Fruit fly (Drosophila melanogaster) whole organism, embryonic: Measurements from ENCODE around the gene gpp.

ENCODE experiments used
- ATbp ChIP-seq: fragments of 200-800 bp; sonication (Bioruptor generic); optimal IDR thresholded peaks from 2 replicates; lab custom pipeline; 2017; ENCODE audit warnings: missing biosample characterization, mild to moderate bottlenecking, missing genetic modification characterization, missing genetic modification reagents
- Atf3 ChIP-seq: fragments of 200-800 bp; sonication (Bioruptor generic); optimal IDR thresholded peaks from 3 replicates; lab custom pipeline; 2016; ENCODE audit warnings: missing biosample characterization, missing genetic modification characterization
- B-H1 ChIP-seq: fragments of 200-800 bp; sonication (Bioruptor generic); IDR thresholded peaks from 3 replicates; pipeline ENCODE4 v1.3.6; 2022; ENCODE audit warnings: missing biosample characterization, missing genetic modification characterization
- CG10462 ChIP-seq: fragments of 200-800 bp; sonication (Bioruptor generic); optimal IDR thresholded peaks from 2 replicates; lab custom pipeline; 2016; ENCODE audit warnings: missing biosample characterization, missing genetic modification characterization
- CG10565 ChIP-seq: fragments of 200-800 bp; sonication (Bioruptor generic); optimal IDR thresholded peaks from 3 replicates; lab custom pipeline; 2016; ENCODE audit warnings: missing biosample characterization, mild to moderate bottlenecking, missing genetic modification characterization
- CG10979 ChIP-seq: fragments of 200-800 bp; sonication (Bioruptor generic); optimal IDR thresholded peaks from 2 replicates; lab custom pipeline; 2018; ENCODE audit warnings: missing biosample characterization, mild to moderate bottlenecking, missing genetic modification characterization, moderate library complexity
- CG11398 ChIP-seq: fragments of 200-800 bp; sonication (Bioruptor generic); optimal IDR thresholded peaks from 2 replicates; lab custom pipeline; 2016; ENCODE audit warnings: missing biosample characterization, missing genetic modification characterization
- CG12155 ChIP-seq: fragments of 200-800 bp; sonication (Bioruptor generic); optimal IDR thresholded peaks from 3 replicates; lab custom pipeline; 2016; ENCODE audit warnings: missing biosample characterization, missing genetic modification characterization
- CG12219 ChIP-seq: fragments of 200-800 bp; sonication (Bioruptor generic); optimal IDR thresholded peaks from 3 replicates; lab custom pipeline; 2018; ENCODE audit warnings: missing biosample characterization, mild to moderate bottlenecking, missing genetic modification characterization
- CG15514 ChIP-seq: fragments of 200-800 bp; sonication (Bioruptor generic); optimal IDR thresholded peaks from 3 replicates; lab custom pipeline; 2017; ENCODE audit warnings: missing biosample characterization, missing genetic modification characterization, mild to moderate bottlenecking, moderate library complexity, missing genetic modification reagents
- CG17568 ChIP-seq: fragments of 200-800 bp; sonication (Bioruptor generic); optimal IDR thresholded peaks from 2 replicates; lab custom pipeline; 2018; ENCODE audit warnings: missing biosample characterization, mild to moderate bottlenecking, missing genetic modification characterization, moderate library complexity
- CG2199 ChIP-seq: fragments of 200-800 bp; sonication (Bioruptor generic); IDR thresholded peaks from 3 replicates; pipeline ENCODE4 v1.3.6; 2022; ENCODE audit warnings: missing biosample characterization, missing genetic modification characterization
- CG34376 ChIP-seq: fragments of 200-800 bp; sonication (Bioruptor generic); optimal IDR thresholded peaks from 2 replicates; lab custom pipeline; 2018; ENCODE audit warnings: missing biosample characterization, mild to moderate bottlenecking, missing genetic modification characterization
- CG7357 ChIP-seq: fragments of 200-800 bp; sonication (Bioruptor generic); IDR thresholded peaks from 3 replicates; pipeline ENCODE4 v1.3.6; 2022; ENCODE audit warnings: missing biosample characterization, missing genetic modification characterization
- CG7928 ChIP-seq: fragments of 200-800 bp; sonication (Bioruptor generic); optimal IDR thresholded peaks from 2 replicates; lab custom pipeline; 2017; ENCODE audit warnings: missing biosample characterization, mild to moderate bottlenecking, missing genetic modification characterization
- CG8290 ChIP-seq, 3 experiments: fragments of 200-800 bp; sonication (Bioruptor generic); optimal IDR thresholded peaks; 2 replicates each; lab custom pipeline; 2016 to 2019; ENCODE audit warnings: missing biosample characterization in 3 of 3, missing genetic modification characterization in 3 of 3, mild to moderate bottlenecking in 2 of 3, moderate library complexity in 1 of 3
- CG8924 ChIP-seq: fragments of 200-800 bp; optimal IDR thresholded peaks from 3 replicates; lab custom pipeline; 2019; ENCODE audit warnings: missing biosample characterization, mild to moderate bottlenecking, missing genetic modification characterization, moderate library complexity
- CHES-1-like ChIP-seq: fragments of 200-800 bp; sonication (Bioruptor generic); optimal IDR thresholded peaks from 2 replicates; lab custom pipeline; 2016; ENCODE audit warnings: missing biosample characterization, missing genetic modification characterization
- Dad ChIP-seq: fragments of 200-800 bp; sonication (Bioruptor generic); optimal IDR thresholded peaks from 3 replicates; lab custom pipeline; 2016; ENCODE audit warnings: missing biosample characterization, missing genetic modification characterization
- Deaf1 ChIP-seq: fragments of 200-800 bp; optimal IDR thresholded peaks from 3 replicates; lab custom pipeline; 2019; ENCODE audit warnings: missing biosample characterization, mild to moderate bottlenecking, missing genetic modification characterization, moderate library complexity
- Doc2 ChIP-seq: fragments of 200-800 bp; sonication (Bioruptor generic); IDR thresholded peaks from 2 replicates; pipeline ENCODE4 v1.3.6; 2022; ENCODE audit warnings: missing biosample characterization, missing genetic modification characterization
- Hmx ChIP-seq: fragments of 200-800 bp; sonication (Bioruptor generic); optimal IDR thresholded peaks from 2 replicates; lab custom pipeline; 2016; ENCODE audit warnings: missing biosample characterization, missing genetic modification characterization
- Hr3 ChIP-seq: fragments of 200-800 bp; sonication (Bioruptor generic); optimal IDR thresholded peaks from 3 replicates; lab custom pipeline; 2016; ENCODE audit warnings: missing biosample characterization, missing genetic modification characterization
- Mrtf ChIP-seq: fragments of 200-800 bp; sonication (Bioruptor generic); IDR thresholded peaks from 3 replicates; pipeline ENCODE4 v1.3.6; 2022; ENCODE audit warnings: missing biosample characterization, missing genetic modification characterization
- Nf-YB ChIP-seq: fragments of 200-800 bp; sonication (Bioruptor generic); optimal IDR thresholded peaks from 3 replicates; lab custom pipeline; 2019; ENCODE audit warnings: missing biosample characterization, mild to moderate bottlenecking, missing genetic modification characterization, moderate library complexity
- Sox100B ChIP-seq: fragments of 200-800 bp; sonication (Bioruptor generic); optimal IDR thresholded peaks from 3 replicates; lab custom pipeline; 2018; ENCODE audit warnings: missing biosample characterization, mild to moderate bottlenecking, missing genetic modification characterization
- Sox102F ChIP-seq: fragments of 200-800 bp; sonication (Bioruptor generic); optimal IDR thresholded peaks from 2 replicates; lab custom pipeline; 2018; ENCODE audit warnings: missing biosample characterization, mild to moderate bottlenecking, missing genetic modification characterization, moderate library complexity
- TFAM ChIP-seq: fragments of 200-800 bp; sonication (Bioruptor generic); optimal IDR thresholded peaks from 2 replicates; lab custom pipeline; 2017; ENCODE audit warnings: missing biosample characterization, missing genetic modification characterization, inconsistent platforms
- ash1 ChIP-seq: fragments of 200-800 bp; sonication (Bioruptor generic); optimal IDR thresholded peaks from 2 replicates; lab custom pipeline; 2018; ENCODE audit warnings: missing biosample characterization, mild to moderate bottlenecking, missing genetic modification characterization
- bigmax ChIP-seq: fragments of 200-800 bp; sonication (Bioruptor generic); optimal IDR thresholded peaks from 2 replicates; lab custom pipeline; 2018; ENCODE audit warnings: missing biosample characterization, mild to moderate bottlenecking, missing genetic modification characterization
- br ChIP-seq: fragments of >200 bp; optimal IDR thresholded peaks from 2 replicates; lab custom pipeline; 2017
- cg ChIP-seq: fragments of 200-800 bp; sonication (Bioruptor generic); optimal IDR thresholded peaks from 3 replicates; lab custom pipeline; 2019; ENCODE audit warnings: missing biosample characterization, mild to moderate bottlenecking, missing genetic modification characterization, moderate library complexity
- danr ChIP-seq: fragments of 200-800 bp; sonication (Bioruptor generic); IDR thresholded peaks from 2 replicates; pipeline ENCODE4 v1.3.6; 2022; ENCODE audit warnings: missing biosample characterization, missing genetic modification characterization
- dmrt11E ChIP-seq: fragments of 200-800 bp; sonication (Bioruptor generic); optimal IDR thresholded peaks from 3 replicates; lab custom pipeline; 2018; ENCODE audit warnings: missing biosample characterization, mild to moderate bottlenecking, missing genetic modification characterization, moderate library complexity
- fru ChIP-seq: fragments of >200 bp; optimal IDR thresholded peaks from 2 replicates; lab custom pipeline; 2017
- ftz-f1 ChIP-seq: fragments of 200-800 bp; sonication (Bioruptor generic); optimal IDR thresholded peaks from 2 replicates; lab custom pipeline; 2016; ENCODE audit warnings: missing biosample characterization, missing genetic modification characterization
- grau ChIP-seq: fragments of 200-800 bp; optimal IDR thresholded peaks from 3 replicates; lab custom pipeline; 2019; ENCODE audit warnings: missing biosample characterization, mild to moderate bottlenecking, missing genetic modification characterization, moderate library complexity
- grn ChIP-seq: fragments of 200-800 bp; sonication (Bioruptor generic); optimal IDR thresholded peaks from 3 replicates; lab custom pipeline; 2017; ENCODE audit warnings: missing biosample characterization, missing genetic modification characterization
- gt ChIP-seq: fragments of 200-800 bp; sonication (Bioruptor generic); IDR thresholded peaks from 2 replicates; pipeline ENCODE4 v1.3.6; 2022; ENCODE audit warnings: missing biosample characterization, missing genetic modification characterization
- klu ChIP-seq: fragments of 200-800 bp; sonication (Bioruptor generic); IDR thresholded peaks from 2 replicates; pipeline ENCODE4 v1.3.6; 2022; ENCODE audit warnings: missing biosample characterization, missing genetic modification characterization
- mirr ChIP-seq: fragments of 200-800 bp; sonication (Bioruptor generic); optimal IDR thresholded peaks from 3 replicates; lab custom pipeline; 2018; ENCODE audit warnings: missing biosample characterization, mild to moderate bottlenecking, missing genetic modification characterization
- onecut ChIP-seq: fragments of 200-800 bp; sonication (Bioruptor generic); IDR thresholded peaks from 2 replicates; pipeline ENCODE4 v1.3.6; 2022; ENCODE audit warnings: missing biosample characterization, missing genetic modification characterization
- org-1 ChIP-seq: fragments of 200-800 bp; sonication (Bioruptor generic); optimal IDR thresholded peaks from 2 replicates; lab custom pipeline; 2017; ENCODE audit warnings: missing biosample characterization, missing genetic modification characterization
- rib ChIP-seq: fragments of 200-800 bp; sonication (Bioruptor generic); IDR thresholded peaks from 2 replicates; pipeline ENCODE4 v1.3.6; 2022; ENCODE audit warnings: missing biosample characterization, missing genetic modification characterization
- sens ChIP-seq: fragments of 200-800 bp; sonication (Bioruptor generic); peaks from one replicate; lab custom pipeline; 2016; ENCODE audit warnings: missing biosample characterization, missing genetic modification characterization
- seq ChIP-seq: fragments of 200-800 bp; sonication (Bioruptor generic); IDR thresholded peaks from 2 replicates; pipeline ENCODE4 v1.3.6; 2022; ENCODE audit warnings: missing biosample characterization, missing genetic modification characterization
- slou ChIP-seq: fragments of 200-800 bp; sonication (Bioruptor generic); optimal IDR thresholded peaks from 3 replicates; lab custom pipeline; 2016; ENCODE audit warnings: missing biosample characterization, missing genetic modification characterization
- sug ChIP-seq: fragments of 200-800 bp; optimal IDR thresholded peaks from 2 replicates; lab custom pipeline; 2019; ENCODE audit warnings: missing biosample characterization, mild to moderate bottlenecking, missing genetic modification characterization, moderate library complexity
- unc-4 ChIP-seq: fragments of 200-800 bp; sonication (Bioruptor generic); IDR thresholded peaks from 2 replicates; pipeline ENCODE4 v1.3.6; 2022; ENCODE audit warnings: missing biosample characterization, missing genetic modification characterization; ENCODE audit not compliant: partially characterized antibody
- usp ChIP-seq: fragments of >200 bp; optimal IDR thresholded peaks from 2 replicates; lab custom pipeline; 2017; ENCODE audit warnings: missing biosample characterization, missing genetic modification characterization

The gpp gene

dm6 chr3R:6405674-6406565, 735 bp upstream of the gpp start, which contains the start of gene Dmtn (continued):
- TF ChIP-seq Hr3 (peak; percentile 3), danr (GFP tag; lab: Robert Waterston, UW) (no peak), mirr (GFP tag; lab: Kevin White, UChicago) (peak; percentile 38), ATbp (no peak), CG11398 (GFP tag; lab: Kevin White, UChicago) (no peak), CG12155 (peak; percentile 33), org-1 (GFP tag; lab: Kevin White, UChicago) (no peak), Nf-YB (GFP tag; lab: Kevin White, UChicago) (no peak), Sox102F (GFP tag; lab: Kevin White, UChicago) (peak; percentile 12), gt (GFP tag; lab: Robert Waterston, UW) (no peak), bigmax (GFP tag; lab: Kevin White, UChicago) (peak; percentile 1), sens (GFP tag; lab: Kevin White, UChicago) (peak; percentile 68), usp (GFP tag; lab: Kevin White, UChicago) (no peak), B-H1 (no peak), ash1 (GFP tag; lab: Kevin White, UChicago) (no peak), CG7357 (GFP tag; lab: Robert Waterston, UW) (peak; percentile 81), CG34376 (peak; percentile 69), sug (tag; lab: Kevin White, UChicago) (peak; percentile 23), CG2199 (GFP tag; lab: Robert Waterston, UW) (no peak), seq (GFP tag; lab: Robert Waterston, UW) (no peak), Sox100B (no peak), Atf3 (GFP tag; lab: Kevin White, UChicago) (no peak), Doc2 (no peak), br (lab: Kevin White, UChicago) (no peak), cg (peak; percentile 62), grau (peak; percentile 28), dmrt11E (no peak), CG15514 (GFP tag; lab: Kevin White, UChicago) (peak; percentile 34), CG8290 (GFP tag; optimal IDR thresholded peaks at IDR 0.05; lab: Kevin White, UChicago) (peak; percentile 14), CG8290 (tag; optimal IDR thresholded peaks at IDR 0.05; lab: Kevin White, UChicago) (peak in 1 of 2 experiments; percentile 80), CG7928 (no peak), CG10462 (GFP tag; lab: Kevin White, UChicago) (no peak), CG10979 (tag; lab: Kevin White, UChicago) (no peak), Deaf1 (tag; lab: Kevin White, UChicago) (peak; percentile 68), onecut (GFP tag; lab: Robert Waterston, UW) (peak; percentile 51), fru (lab: Kevin White, UChicago) (no peak), CG17568 (GFP tag; lab: Kevin White, UChicago) (peak; percentile 37), CG12219 (GFP tag; lab: Kevin White, UChicago) (no peak), klu (GFP tag; lab: Robert Waterston, UW) (no peak), slou (no peak), Dad (GFP tag; lab: Kevin White, UChicago) (no peak), grn (GFP tag; lab: Kevin White, UChicago) (no peak), Mrtf (GFP tag; lab: Robert Waterston, UW) (no peak), ftz-f1 (GFP tag; lab: Kevin White, UChicago) (peak; percentile 68), TFAM (peak; percentile 24), Hmx (no peak), CHES-1-like (GFP tag; lab: Kevin White, UChicago) (peak; percentile 24), rib (no peak), unc-4 (GFP tag; lab: Robert Waterston, UW) (no peak), CG10565 (no peak), CG8924 (peak; percentile 80)
